Worm (Caenorhabditis elegans): Measurements from ENCODE around the gene W03H9.2.

Gene W03H9.2

ce11 chrII:14154357-14154756, 10.7 kb upstream of the W03H9.2 start, which contains the start of gene Y48B6A.1 (continued):
- TF ChIP-seq snpc-1.1 (tag; optimal IDR thresholded peaks at IDR 0.05; ENCODE audit: insufficient read depth) (peak; percentile 64), hlh-12 (tag; optimal IDR thresholded peaks at IDR 0.05) (no peak), F22D6.2 (tag; optimal IDR thresholded peaks at IDR 0.05) (peak; percentile 38), pbrm-1 (GFP tag; IDR thresholded peaks at IDR 0.05) (peak; percentile 91), ztf-28 (GFP tag; IDR thresholded peaks at IDR 0.05) (peak; percentile 96), attf-3 (GFP tag; conservative IDR thresholded peaks at IDR 0.05) (peak; percentile 66), repo-1 (tag; optimal IDR thresholded peaks at IDR 0.05) (no peak), nhr-27 (tag; optimal IDR thresholded peaks at IDR 0.05) (no peak), Y67H2A.10 (GFP tag; conservative IDR thresholded peaks at IDR 0.05) (peak; percentile 76), madf-6 (GFP tag; IDR thresholded peaks at IDR 0.05) (peak; percentile 80), hmg-1.2 (GFP tag; IDR thresholded peaks at IDR 0.05) (peak; percentile 76), tbp1 (GFP tag; optimal IDR thresholded peaks at IDR 0.05) (peak; percentile 67), T26A5.8 (tag; optimal IDR thresholded peaks at IDR 0.05) (no peak), aptf-3 (GFP tag; IDR thresholded peaks at IDR 0.05) (no peak), dpff-1 (tag; optimal IDR thresholded peaks at IDR 0.05) (no peak), F57A8.1 (GFP tag; optimal IDR thresholded peaks at IDR 0.05) (peak; percentile 36), lin-35 (GFP tag; optimal IDR thresholded peaks at IDR 0.05) (peak in 2 of 3 experiments; percentile 39 to 90), F33H1.4 (GFP tag; IDR thresholded peaks at IDR 0.05) (peak; percentile 76), nhr-179 (tag; optimal IDR thresholded peaks at IDR 0.05) (no peak), lin-26 (GFP tag; IDR thresholded peaks at IDR 0.05) (no peak), somi-1 (GFP tag; optimal IDR thresholded peaks at IDR 0.05) (peak; percentile 32), F52B5.7 (tag; optimal IDR thresholded peaks at IDR 0.05) (peak; percentile 7), aptf-2 (GFP tag; conservative IDR thresholded peaks at IDR 0.05) (peak; percentile 88), F37B4.10 (GFP tag; IDR thresholded peaks at IDR 0.05) (no peak), ztf-18 (tag; optimal IDR thresholded peaks at IDR 0.05) (peak; percentile 82), D2030.7 (GFP tag; IDR thresholded peaks at IDR 0.05) (peak; percentile 95), ztf-3 (GFP tag; optimal IDR thresholded peaks at IDR 0.05) (no peak), sptf-2 (GFP tag; optimal IDR thresholded peaks at IDR 0.05) (peak; percentile 53), lin-54 (GFP tag; optimal IDR thresholded peaks at IDR 0.05) (peak; percentile 87), snpc-1.3 (tag; optimal IDR thresholded peaks at IDR 0.05; ENCODE audit: insufficient read depth) (peak; percentile 82), ztf-22 (GFP tag; optimal IDR thresholded peaks at IDR 0.05) (no peak), nfya-1 (tag; optimal IDR thresholded peaks at IDR 0.05; ENCODE audit: borderline replicate concordance, insufficient read depth) (no peak), die-1 (tag; optimal IDR thresholded peaks at IDR 0.05) (peak; percentile 2), madf-3 (GFP tag; IDR thresholded peaks at IDR 0.05) (peak; percentile 99), efl-1 (GFP tag; optimal IDR thresholded peaks at IDR 0.05) (peak; percentile 65), madf-10 (tag; optimal IDR thresholded peaks at IDR 0.05) (peak; percentile 78), ceh-27 (GFP tag; optimal IDR thresholded peaks at IDR 0.05) (peak; percentile 96), nhr-80 (tag; optimal IDR thresholded peaks at IDR 0.05) (peak; percentile 84), ceh-40 (GFP tag; IDR thresholded peaks at IDR 0.05) (no peak), snpc-3.4 (tag; optimal IDR thresholded peaks at IDR 0.05) (peak; percentile 79), K11D2.4 (GFP tag; IDR thresholded peaks at IDR 0.05) (peak; percentile 86), B0019.2 (GFP tag; conservative IDR thresholded peaks at IDR 0.05) (peak; percentile 79), egl-44 (GFP tag; IDR thresholded peaks at IDR 0.05) (0 out of 2 replicates have a peak, but pooled peaks have one; percentile 46), mcd-1 (GFP tag; IDR thresholded peaks at IDR 0.05) (peak; percentile 99), xnd-1 (tag; optimal IDR thresholded peaks at IDR 0.05) (peak; percentile 35), gei-17 (GFP tag; optimal IDR thresholded peaks at IDR 0.05) (peak; percentile 48), Y53G8AR.9 (GFP tag; conservative IDR thresholded peaks at IDR 0.05) (peak; percentile 93), lsl-1 (GFP tag; optimal IDR thresholded peaks at IDR 0.05) (peak; percentile 93), zim-3 (tag; optimal IDR thresholded peaks at IDR 0.05) (peak; percentile 43)

Data from whole organism, young adult.